Fruit fly (Drosophila melanogaster) whole organism, embryonic: ENCODE results near the gene Sr-CIII.

ENCODE experiments used
- Atf-2 ChIP-seq: fragments of 200-800 bp; sonication (Bioruptor generic); optimal IDR thresholded peaks from 2 replicates; lab custom pipeline; 2016; ENCODE audit warnings: missing biosample characterization, missing genetic modification characterization
- CG11695 ChIP-seq: fragments of 200-800 bp; sonication (Bioruptor generic); IDR thresholded peaks from 3 replicates; pipeline ENCODE4 v1.3.6; 2022; ENCODE audit warnings: missing biosample characterization, missing genetic modification characterization
- CG11696 ChIP-seq: fragments of 200-800 bp; sonication (Bioruptor generic); IDR thresholded peaks from 2 replicates; pipeline ENCODE4 v1.3.6; 2022; ENCODE audit warnings: missing biosample characterization, missing genetic modification characterization
- CG12155 ChIP-seq: fragments of 200-800 bp; sonication (Bioruptor generic); optimal IDR thresholded peaks from 3 replicates; lab custom pipeline; 2016; ENCODE audit warnings: missing biosample characterization, missing genetic modification characterization
- CG13775 ChIP-seq: fragments of 200-800 bp; sonication (Bioruptor generic); optimal IDR thresholded peaks from 3 replicates; lab custom pipeline; 2017; ENCODE audit warnings: missing biosample characterization, mild to moderate bottlenecking, missing genetic modification characterization
- CG1603 ChIP-seq: fragments of 200-800 bp; sonication (Bioruptor generic); optimal IDR thresholded peaks from 2 replicates; lab custom pipeline; 2019; ENCODE audit warnings: missing biosample characterization, mild to moderate bottlenecking, missing genetic modification characterization, moderate library complexity
- CG16779 ChIP-seq: fragments of 200-800 bp; sonication (Bioruptor generic); IDR thresholded peaks from 2 replicates; pipeline ENCODE4 v1.3.6; 2022; ENCODE audit warnings: missing biosample characterization, missing genetic modification characterization
- CG17361 ChIP-seq: fragments of 200-800 bp; sonication (Bioruptor generic); IDR thresholded peaks from 3 replicates; pipeline ENCODE4 v1.3.6; 2022; ENCODE audit warnings: missing biosample characterization, missing genetic modification characterization
- CG18011 ChIP-seq: fragments of 200-800 bp; sonication (Bioruptor generic); optimal IDR thresholded peaks from 2 replicates; lab custom pipeline; 2017; ENCODE audit warnings: missing biosample characterization, missing genetic modification characterization, mild to moderate bottlenecking, moderate library complexity, missing genotype
- CG18619 ChIP-seq: fragments of 200-800 bp; sonication (Bioruptor generic); optimal IDR thresholded peaks from 3 replicates; lab custom pipeline; 2017; ENCODE audit warnings: missing biosample characterization, mild to moderate bottlenecking, missing genetic modification characterization
- CG2116 ChIP-seq: fragments of 200-800 bp; sonication (Bioruptor generic); optimal IDR thresholded peaks from 3 replicates; lab custom pipeline; 2018; ENCODE audit warnings: missing biosample characterization, mild to moderate bottlenecking, missing genetic modification characterization
- CG2199 ChIP-seq: fragments of 200-800 bp; sonication (Bioruptor generic); IDR thresholded peaks from 3 replicates; pipeline ENCODE4 v1.3.6; 2022; ENCODE audit warnings: missing biosample characterization, missing genetic modification characterization
- CG2678 ChIP-seq: fragments of 200-800 bp; sonication (Bioruptor generic); optimal IDR thresholded peaks from 3 replicates; lab custom pipeline; 2019; ENCODE audit warnings: missing biosample characterization, mild to moderate bottlenecking, missing genetic modification characterization, moderate library complexity
- CG34224 ChIP-seq: fragments of 200-800 bp; sonication (Bioruptor generic); IDR thresholded peaks from 3 replicates; pipeline ENCODE4 v1.3.6; 2022; ENCODE audit warnings: missing biosample characterization, missing genetic modification characterization; ENCODE audit not compliant: partially characterized antibody
- CG34376 ChIP-seq: fragments of 200-800 bp; sonication (Bioruptor generic); optimal IDR thresholded peaks from 2 replicates; lab custom pipeline; 2018; ENCODE audit warnings: missing biosample characterization, mild to moderate bottlenecking, missing genetic modification characterization
- CG34422 ChIP-seq: fragments of 200-800 bp; sonication (Bioruptor generic); IDR thresholded peaks from 3 replicates; pipeline ENCODE4 v1.3.6; 2022; ENCODE audit warnings: missing biosample characterization, missing genetic modification characterization
- CG4854 ChIP-seq: fragments of 200-800 bp; sonication (Bioruptor generic); optimal IDR thresholded peaks from 2 replicates; lab custom pipeline; 2016; ENCODE audit warnings: missing biosample characterization, missing genetic modification characterization, inconsistent platforms
- CG6689 ChIP-seq: fragments of 200-800 bp; sonication (Bioruptor generic); IDR thresholded peaks from 2 replicates; pipeline ENCODE4 v1.3.6; 2022; ENCODE audit warnings: missing biosample characterization, missing genetic modification characterization
- CG6765 ChIP-seq: fragments of 200-800 bp; sonication (Bioruptor generic); optimal IDR thresholded peaks from 3 replicates; lab custom pipeline; 2017; ENCODE audit warnings: missing biosample characterization, mild to moderate bottlenecking, missing genetic modification characterization
- CG6791 ChIP-seq: fragments of 200-800 bp; sonication (Bioruptor generic); IDR thresholded peaks from 3 replicates; pipeline ENCODE4 v1.3.6; 2022; ENCODE audit warnings: missing biosample characterization, missing genetic modification characterization; ENCODE audit not compliant: partially characterized antibody
- CG7745 ChIP-seq: fragments of 200-800 bp; sonication (Bioruptor generic); optimal IDR thresholded peaks from 2 replicates; lab custom pipeline; 2018; ENCODE audit warnings: missing biosample characterization, mild to moderate bottlenecking, missing genetic modification characterization, moderate library complexity
- CG7928 ChIP-seq: fragments of 200-800 bp; sonication (Bioruptor generic); optimal IDR thresholded peaks from 2 replicates; lab custom pipeline; 2017; ENCODE audit warnings: missing biosample characterization, mild to moderate bottlenecking, missing genetic modification characterization
- CG8924 ChIP-seq: fragments of 200-800 bp; optimal IDR thresholded peaks from 3 replicates; lab custom pipeline; 2019; ENCODE audit warnings: missing biosample characterization, mild to moderate bottlenecking, missing genetic modification characterization, moderate library complexity
- CG8944 ChIP-seq: fragments of 200-800 bp; sonication (Bioruptor generic); optimal IDR thresholded peaks from 3 replicates; lab custom pipeline; 2016; ENCODE audit warnings: missing biosample characterization, missing genetic modification characterization
- CrebB ChIP-seq: fragments of 200-800 bp; sonication (Bioruptor generic); optimal IDR thresholded peaks from 3 replicates; lab custom pipeline; 2018; ENCODE audit warnings: missing biosample characterization, mild to moderate bottlenecking, missing genetic modification characterization
- E2f2 ChIP-seq: fragments of 200-800 bp; sonication (Bioruptor generic); IDR thresholded peaks from 2 replicates; pipeline ENCODE4 v1.3.6; 2022; ENCODE audit warnings: missing biosample characterization, missing genetic modification characterization
- Ets97D ChIP-seq: fragments of 200-800 bp; sonication (Bioruptor generic); optimal IDR thresholded peaks from 3 replicates; lab custom pipeline; 2016; ENCODE audit warnings: missing biosample characterization, missing genetic modification characterization
- Hand ChIP-seq: fragments of 200-800 bp; sonication (Bioruptor generic); optimal IDR thresholded peaks from 2 replicates; lab custom pipeline; 2017; ENCODE audit warnings: mild to moderate bottlenecking, missing biosample characterization, missing genetic modification reagents, missing genetic modification characterization
- Hsf ChIP-seq: fragments of 200-800 bp; sonication (Bioruptor generic); optimal IDR thresholded peaks from 3 replicates; lab custom pipeline; 2016; ENCODE audit warnings: missing biosample characterization, missing genetic modification characterization
- Kr ChIP-seq: fragments of 200-800 bp; sonication (Bioruptor generic); optimal IDR thresholded peaks from 2 replicates; lab custom pipeline; 2017; ENCODE audit warnings: missing biosample characterization, mild to moderate bottlenecking, missing genetic modification characterization
- Lim3 ChIP-seq: fragments of 200-800 bp; sonication (Bioruptor generic); IDR thresholded peaks from 2 replicates; pipeline ENCODE4 v1.3.6; 2022; ENCODE audit warnings: missing biosample characterization, missing genetic modification characterization
- Nf-YB ChIP-seq: fragments of 200-800 bp; sonication (Bioruptor generic); optimal IDR thresholded peaks from 3 replicates; lab custom pipeline; 2019; ENCODE audit warnings: missing biosample characterization, mild to moderate bottlenecking, missing genetic modification characterization, moderate library complexity
- PHDP ChIP-seq: fragments of 200-800 bp; sonication (Bioruptor generic); optimal IDR thresholded peaks from 3 replicates; lab custom pipeline; 2018; ENCODE audit warnings: missing biosample characterization, mild to moderate bottlenecking, missing genetic modification characterization, moderate library complexity
- Scr ChIP-seq: fragments of 200-800 bp; sonication (Bioruptor generic); IDR thresholded peaks from 2 replicates; pipeline ENCODE4 v1.3.6; 2022; ENCODE audit warnings: missing biosample characterization, missing genetic modification characterization; ENCODE audit not compliant: partially characterized antibody
- Side ChIP-seq: fragments of 200-800 bp; sonication (Bioruptor generic); optimal IDR thresholded peaks from 2 replicates; lab custom pipeline; 2016; ENCODE audit warnings: missing biosample characterization, missing genetic modification characterization
- cad ChIP-seq: fragments of >200 bp; optimal IDR thresholded peaks from 2 replicates; lab custom pipeline; 2017; ENCODE audit warnings: missing biosample characterization, missing genetic modification characterization
- da ChIP-seq: fragments of 200-800 bp; sonication (Bioruptor generic); optimal IDR thresholded peaks from 2 replicates; lab custom pipeline; 2016; ENCODE audit warnings: missing biosample characterization, missing genetic modification characterization
- fu2 ChIP-seq: fragments of 200-800 bp; sonication (Bioruptor generic); optimal IDR thresholded peaks from 2 replicates; lab custom pipeline; 2016; ENCODE audit warnings: missing biosample characterization, missing genetic modification characterization
- ham ChIP-seq: fragments of 200-800 bp; sonication (Bioruptor generic); IDR thresholded peaks from 2 replicates; pipeline ENCODE4 v1.3.6; 2022; ENCODE audit warnings: missing biosample characterization, missing genetic modification characterization
- jumu ChIP-seq: fragments of 200-800 bp; sonication (Bioruptor generic); optimal IDR thresholded peaks from 3 replicates; lab custom pipeline; 2016; ENCODE audit warnings: missing biosample characterization, missing genetic modification characterization
- kni ChIP-seq: fragments of 200-800 bp; sonication (Bioruptor generic); optimal IDR thresholded peaks from 3 replicates; lab custom pipeline; 2017; ENCODE audit warnings: mild to moderate bottlenecking, missing biosample characterization, missing genetic modification reagents, missing genetic modification characterization
- lilli ChIP-seq: fragments of 200-800 bp; sonication (Bioruptor generic); optimal IDR thresholded peaks from 3 replicates; lab custom pipeline; 2016; ENCODE audit warnings: missing biosample characterization, missing genetic modification characterization
- mirr ChIP-seq: fragments of 200-800 bp; sonication (Bioruptor generic); optimal IDR thresholded peaks from 3 replicates; lab custom pipeline; 2018; ENCODE audit warnings: missing biosample characterization, mild to moderate bottlenecking, missing genetic modification characterization
- odd ChIP-seq: fragments of 200-800 bp; sonication (Bioruptor generic); optimal IDR thresholded peaks from 2 replicates; lab custom pipeline; 2017; ENCODE audit warnings: missing biosample characterization, mild to moderate bottlenecking, missing genetic modification characterization
- pum ChIP-seq: fragments of 200-800 bp; sonication (Bioruptor generic); optimal IDR thresholded peaks from 2 replicates; lab custom pipeline; 2016; ENCODE audit warnings: missing biosample characterization, missing genetic modification characterization
- run ChIP-seq: fragments of 200-800 bp; sonication (Bioruptor generic); optimal IDR thresholded peaks from 3 replicates; lab custom pipeline; 2018; ENCODE audit warnings: missing biosample characterization, mild to moderate bottlenecking, missing genetic modification characterization
- sima ChIP-seq: fragments of 200-800 bp; sonication (Bioruptor generic); optimal IDR thresholded peaks from 2 replicates; lab custom pipeline; 2016; ENCODE audit warnings: missing biosample characterization, missing genetic modification characterization
- so ChIP-seq: fragments of 200-800 bp; sonication (Bioruptor generic); IDR thresholded peaks from 3 replicates; pipeline ENCODE4 v1.3.6; 2022; ENCODE audit warnings: missing biosample characterization, missing genetic modification characterization
- tin ChIP-seq: fragments of 200-800 bp; sonication (Bioruptor generic); optimal IDR thresholded peaks from 3 replicates; lab custom pipeline; 2016; ENCODE audit warnings: missing biosample characterization, missing genetic modification characterization
- zf30C ChIP-seq: fragments of 200-800 bp; sonication (Bioruptor generic); optimal IDR thresholded peaks from 3 replicates; lab custom pipeline; 2018; ENCODE audit warnings: missing biosample characterization, mild to moderate bottlenecking, missing genetic modification characterization

The Sr-CIII gene

DNA sequence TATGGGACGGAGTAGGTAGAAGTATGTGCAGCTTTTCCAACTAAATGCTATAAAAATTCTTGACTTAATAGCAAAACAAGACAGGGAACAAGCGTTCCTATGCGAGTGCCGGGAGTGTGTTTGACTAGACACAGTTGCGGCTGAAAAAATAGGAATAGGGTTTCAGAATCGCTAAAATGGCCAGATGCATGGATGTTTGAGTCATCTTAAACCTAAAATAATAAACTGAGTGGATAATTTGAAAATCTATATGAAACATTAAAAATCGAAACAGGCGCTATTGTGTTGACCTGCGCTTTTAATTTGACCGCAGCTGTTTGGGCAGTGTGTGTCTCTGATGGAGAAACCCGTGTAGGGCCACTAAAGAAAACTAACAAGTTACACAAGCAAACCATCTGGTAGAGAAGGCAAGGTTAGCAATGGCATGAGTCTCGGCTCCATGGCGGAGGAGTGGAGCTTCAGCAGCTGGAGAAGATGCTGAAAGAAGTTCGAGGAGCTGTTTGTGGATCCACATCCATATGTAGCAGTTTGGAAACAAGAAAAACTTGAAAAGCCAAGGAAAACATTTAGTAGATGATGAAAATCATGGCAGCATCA, 26.3 kb upstream of the Sr-CIII start (continued):
- TF ChIP-seq CG34224 (no peak), Side (GFP tag; lab: Kevin White, UChicago) (peak; percentile 77), CG18011 (peak; percentile 41), CG8944 (peak; percentile 78), CG8924 (peak; percentile 69), PHDP (peak; percentile 81), CG6689 (GFP tag; lab: Robert Waterston, UW) (peak; percentile 80), da (GFP tag; lab: Kevin White, UChicago) (peak; percentile 21), jumu (GFP tag; lab: Kevin White, UChicago) (peak; percentile 77), Nf-YB (GFP tag; lab: Kevin White, UChicago) (no peak), kni (GFP tag; lab: Kevin White, UChicago) (no peak), cad (no peak), CG34376 (GFP tag; lab: Kevin White, UChicago) (no peak), ham (no peak), CG1603 (peak; percentile 90), fu2 (peak; percentile 53), CG16779 (peak; percentile 62; the same call in 1 of the 2 replicates), run (tag; lab: Kevin White, UChicago) (peak; percentile 61), CG6765 (GFP tag; lab: Kevin White, UChicago) (peak; percentile 19), Atf-2 (GFP tag; lab: Kevin White, UChicago) (peak; percentile 78), Ets97D (GFP tag; lab: Kevin White, UChicago) (peak; percentile 20), CG13775 (GFP tag; lab: Kevin White, UChicago) (peak; percentile 50), CG2116 (no peak), CrebB (tag; lab: Kevin White, UChicago) (peak; percentile 24), CG2678 (peak; percentile 78), CG7928 (GFP tag; lab: Kevin White, UChicago) (peak; percentile 9), so (GFP tag; lab: Robert Waterston, UW) (peak; percentile 42; the same call in 1 of the 3 replicates), pum (GFP tag; lab: Kevin White, UChicago) (peak; percentile 62), CG18619 (GFP tag; lab: Kevin White, UChicago) (peak; percentile 61), Lim3 (GFP tag; lab: Robert Waterston, UW) (0 out of 2 replicates have a peak, but pooled peaks have one; percentile 43), CG2199 (0 out of 3 replicates have a peak, but pooled peaks have one; percentile 42), mirr (GFP tag; lab: Kevin White, UChicago) (no peak), Hand (GFP tag; lab: Kevin White, UChicago) (peak; percentile 57), Hsf (peak; percentile 78), Kr (no peak), tin (GFP tag; lab: Kevin White, UChicago) (peak; percentile 64), CG11695 (GFP tag; lab: Robert Waterston, UW) (peak; percentile 79), odd (GFP tag; lab: Kevin White, UChicago) (peak; percentile 63), zf30C (no peak), CG17361 (GFP tag; lab: Robert Waterston, UW) (peak; percentile 72; the same call in 2 of the 3 replicates), CG34422 (GFP tag; lab: Robert Waterston, UW) (peak; percentile 81), CG11696 (peak; percentile 93), Scr (GFP tag; lab: Robert Waterston, UW) (no peak), CG12155 (GFP tag; lab: Kevin White, UChicago) (peak; percentile 51), E2f2 (GFP tag; lab: Robert Waterston, UW) (peak; percentile 44; the same call in 1 of the 2 replicates), CG7745 (tag; lab: Kevin White, UChicago) (no peak), sima (GFP tag; lab: Kevin White, UChicago) (no peak), lilli (GFP tag; lab: Kevin White, UChicago) (peak; percentile 82), CG4854 (GFP tag; lab: Kevin White, UChicago) (peak; percentile 51), CG6791 (GFP tag; lab: Robert Waterston, UW) (no peak)
